Worm (Caenorhabditis elegans): ENCODE data around the gene slt-1.

- TF ChIP-seq lsy-2 (tag; optimal IDR thresholded peaks at IDR 0.05) = no peak
- TF ChIP-seq nhr-12 (tag; optimal IDR thresholded peaks at IDR 0.05) = no peak
- no peak for TF ChIP-seq unc-62 (GFP tag; optimal IDR thresholded peaks at IDR 0.05)
- TF ChIP-seq lin-32 (GFP tag; optimal IDR thresholded peaks at IDR 0.05) = no peak
Observed at ce11 chrX:14649224-14649623, 24.9 kb upstream of the slt-1 start.
